Worm (Caenorhabditis elegans) whole organism, L3 larva: ENCODE data around the gene F16H6.4.

Source experiments
- ama-1 ChIP-seq: fragments of 150-350 bp; optimal IDR thresholded peaks from 2 replicates; lab custom pipeline; 2018
- hmg-11 ChIP-seq: sonication (generic microtip); optimal IDR thresholded peaks from 2 replicates; lab custom pipeline; 2016; ENCODE audit warnings: missing genetic modification characterization, missing compliant biosample characterization
- jun-1 ChIP-seq: fragments of 150-350 bp; optimal IDR thresholded peaks from 2 replicates; lab custom pipeline; 2014; ENCODE audit warnings: missing biosample characterization, missing genetic modification reagents, missing genetic modification characterization
- nhr-12 ChIP-seq: fragments of 150-350 bp; optimal IDR thresholded peaks from 2 replicates; lab custom pipeline; 2014; ENCODE audit warnings: missing biosample characterization, missing genetic modification characterization
- nhr-23 ChIP-seq: fragments of 150-350 bp; optimal IDR thresholded peaks from 2 replicates; lab custom pipeline; 2014; ENCODE audit warnings: missing biosample characterization, missing genetic modification reagents, missing genetic modification characterization
- pha-4 ChIP-seq: fragments of 150-350 bp; optimal IDR thresholded peaks from 2 replicates; lab custom pipeline; 2014; ENCODE audit warnings: missing biosample characterization, missing genetic modification reagents, missing genetic modification characterization
- unc-39 ChIP-seq: sonication (generic microtip); optimal IDR thresholded peaks from 4 replicates; lab custom pipeline; 2017; ENCODE audit warnings: missing biosample characterization, missing genetic modification characterization
- unc-62 ChIP-seq: fragments of 150-350 bp; sonication (generic microtip); optimal IDR thresholded peaks from 4 replicates; lab custom pipeline; 2014; ENCODE audit warnings: missing biosample characterization, missing genetic modification reagents, missing genetic modification characterization

ce11 chrV:18209071-18209470 lies 10.6 kb downstream of the F16H6.4 start, which contains the start of gene F16H6.7:
- no peak for TF ChIP-seq unc-39 (tag; lab: Kevin White, UChicago)
- no peak for TF ChIP-seq ama-1 (lab: Kevin White, UChicago)
- TF ChIP-seq hmg-11 = no peak
- TF ChIP-seq unc-62 (GFP tag; lab: Kevin White, UChicago) = no peak
- no peak for TF ChIP-seq nhr-12 (tag; lab: Kevin White, UChicago)
- no peak for TF ChIP-seq jun-1 (tag; lab: Kevin White, UChicago)
- no peak for TF ChIP-seq nhr-23 (tag; lab: Kevin White, UChicago)
- TF ChIP-seq pha-4 = no peak
